Fruit fly (Drosophila melanogaster) whole organism, embryonic: Measurements from ENCODE around the gene CG17738.
A peak's percentile ranks its signal among the peaks of the same experiment; 100 is the strongest.

ENCODE experiments used
- Abd-B ChIP-seq: fragments of 200-800 bp; sonication (Bioruptor generic); optimal IDR thresholded peaks from 2 replicates; lab custom pipeline; 2018; ENCODE audit warnings: missing biosample characterization, mild to moderate bottlenecking, missing genetic modification characterization, moderate library complexity
- Aef1 ChIP-seq: fragments of 200-800 bp; sonication (Bioruptor generic); IDR thresholded peaks from 3 replicates; pipeline ENCODE4 v1.3.6; 2022; ENCODE audit warnings: missing biosample characterization, missing genetic modification characterization
- CG10147 ChIP-seq: fragments of 200-800 bp; sonication (Bioruptor generic); optimal IDR thresholded peaks from 2 replicates; lab custom pipeline; 2019; ENCODE audit warnings: missing biosample characterization, mild to moderate bottlenecking, missing genetic modification characterization, moderate library complexity
- CG14965 ChIP-seq: fragments of 200-800 bp; sonication (Bioruptor generic); optimal IDR thresholded peaks from 2 replicates; lab custom pipeline; 2016; ENCODE audit warnings: missing biosample characterization, missing genetic modification characterization, borderline replicate concordance
- CG1529 ChIP-seq: fragments of 200-800 bp; sonication (Bioruptor generic); optimal IDR thresholded peaks from 3 replicates; lab custom pipeline; 2018; ENCODE audit warnings: missing biosample characterization, missing genetic modification characterization
- CG1603 ChIP-seq: fragments of 200-800 bp; sonication (Bioruptor generic); optimal IDR thresholded peaks from 2 replicates; lab custom pipeline; 2019; ENCODE audit warnings: missing biosample characterization, mild to moderate bottlenecking, missing genetic modification characterization, moderate library complexity
- CG17328 ChIP-seq: fragments of 200-800 bp; sonication (Bioruptor generic); IDR thresholded peaks from 2 replicates; pipeline ENCODE4 v1.3.6; 2022; ENCODE audit warnings: missing biosample characterization, missing genetic modification characterization
- CG17829 ChIP-seq: fragments of 200-800 bp; optimal IDR thresholded peaks from 2 replicates; lab custom pipeline; 2019; ENCODE audit warnings: missing biosample characterization, mild to moderate bottlenecking, missing genetic modification characterization, moderate library complexity
- CG17912 ChIP-seq: fragments of 200-800 bp; sonication (Bioruptor generic); optimal IDR thresholded peaks from 2 replicates; lab custom pipeline; 2018; ENCODE audit warnings: missing biosample characterization, mild to moderate bottlenecking, missing genetic modification characterization
- CG2199 ChIP-seq: fragments of 200-800 bp; sonication (Bioruptor generic); IDR thresholded peaks from 3 replicates; pipeline ENCODE4 v1.3.6; 2022; ENCODE audit warnings: missing biosample characterization, missing genetic modification characterization
- CG2202 ChIP-seq: fragments of 200-800 bp; sonication (Bioruptor generic); optimal IDR thresholded peaks from 2 replicates; lab custom pipeline; 2018; ENCODE audit warnings: missing biosample characterization, mild to moderate bottlenecking, missing genetic modification characterization
- CG30431 ChIP-seq: fragments of 200-800 bp; sonication (Bioruptor generic); optimal IDR thresholded peaks from 2 replicates; lab custom pipeline; 2017; ENCODE audit warnings: missing biosample characterization, missing genetic modification characterization
- CG34224 ChIP-seq: fragments of 200-800 bp; sonication (Bioruptor generic); IDR thresholded peaks from 3 replicates; pipeline ENCODE4 v1.3.6; 2022; ENCODE audit warnings: missing biosample characterization, missing genetic modification characterization; ENCODE audit not compliant: partially characterized antibody
- CG4404 ChIP-seq: fragments of 200-800 bp; sonication (Bioruptor generic); IDR thresholded peaks from 2 replicates; pipeline ENCODE4 v1.3.6; 2022; ENCODE audit warnings: missing biosample characterization, missing genetic modification characterization
- CG6272 ChIP-seq: fragments of 200-800 bp; sonication (Bioruptor generic); IDR thresholded peaks from 2 replicates; pipeline ENCODE4 v1.3.6; 2022; ENCODE audit warnings: missing biosample characterization, missing genetic modification characterization
- CG7786 ChIP-seq: fragments of 200-800 bp; sonication (Bioruptor generic); optimal IDR thresholded peaks from 2 replicates; lab custom pipeline; 2016; ENCODE audit warnings: missing biosample characterization, missing genetic modification characterization
- CG7839 ChIP-seq: fragments of 200-800 bp; sonication (Bioruptor generic); optimal IDR thresholded peaks from 3 replicates; lab custom pipeline; 2018; ENCODE audit warnings: missing biosample characterization, mild to moderate bottlenecking, missing genetic modification characterization, moderate library complexity
- CG9609 ChIP-seq: fragments of 200-800 bp; sonication (Bioruptor generic); optimal IDR thresholded peaks from 3 replicates; lab custom pipeline; 2016; ENCODE audit warnings: missing biosample characterization, missing genetic modification characterization
- E2f2 ChIP-seq: fragments of 200-800 bp; sonication (Bioruptor generic); IDR thresholded peaks from 2 replicates; pipeline ENCODE4 v1.3.6; 2022; ENCODE audit warnings: missing biosample characterization, missing genetic modification characterization
- ERR ChIP-seq: fragments of 200-800 bp; sonication (Bioruptor generic); optimal IDR thresholded peaks from 2 replicates; lab custom pipeline; 2016; ENCODE audit warnings: missing biosample characterization, missing genetic modification characterization
- Hand ChIP-seq: fragments of 200-800 bp; sonication (Bioruptor generic); optimal IDR thresholded peaks from 2 replicates; lab custom pipeline; 2017; ENCODE audit warnings: mild to moderate bottlenecking, missing biosample characterization, missing genetic modification reagents, missing genetic modification characterization
- Jarid2 ChIP-seq: fragments of 200-800 bp; sonication (Bioruptor generic); optimal IDR thresholded peaks from 3 replicates; lab custom pipeline; 2017; ENCODE audit warnings: mild to moderate bottlenecking, missing biosample characterization, missing genetic modification reagents, missing genetic modification characterization
- Mad ChIP-seq: fragments of 200-800 bp; sonication (Bioruptor generic); optimal IDR thresholded peaks from 2 replicates; lab custom pipeline; 2016; ENCODE audit warnings: missing biosample characterization, missing genetic modification characterization
- Neu2 ChIP-seq: fragments of 200-800 bp; sonication (Bioruptor generic); optimal IDR thresholded peaks from 3 replicates; lab custom pipeline; 2016; ENCODE audit warnings: missing biosample characterization, missing genetic modification characterization, borderline replicate concordance
- Scr ChIP-seq: fragments of 200-800 bp; sonication (Bioruptor generic); IDR thresholded peaks from 2 replicates; pipeline ENCODE4 v1.3.6; 2022; ENCODE audit warnings: missing biosample characterization, missing genetic modification characterization; ENCODE audit not compliant: partially characterized antibody
- Sox102F ChIP-seq: fragments of 200-800 bp; sonication (Bioruptor generic); optimal IDR thresholded peaks from 2 replicates; lab custom pipeline; 2018; ENCODE audit warnings: missing biosample characterization, mild to moderate bottlenecking, missing genetic modification characterization, moderate library complexity
- Sry-β ChIP-seq: fragments of 200-800 bp; sonication (Bioruptor generic); optimal IDR thresholded peaks from 2 replicates; lab custom pipeline; 2018; ENCODE audit warnings: missing biosample characterization, mild to moderate bottlenecking, missing genetic modification characterization, moderate library complexity
- ab ChIP-seq: fragments of 200-800 bp; sonication (Bioruptor generic); optimal IDR thresholded peaks from 2 replicates; lab custom pipeline; 2016; ENCODE audit warnings: missing biosample characterization, missing genetic modification characterization
- ara ChIP-seq: fragments of 200-800 bp; sonication (Bioruptor generic); IDR thresholded peaks from 2 replicates; pipeline ENCODE4 v1.3.6; 2022; ENCODE audit warnings: missing biosample characterization, missing genetic modification characterization
- bsh ChIP-seq, 2 experiments: fragments of 200-800 bp; sonication (Bioruptor generic); optimal IDR thresholded peaks; 2 replicates each; lab custom pipeline; 2017 to 2018; ENCODE audit warnings: mild to moderate bottlenecking in 2 of 2, missing biosample characterization in 2 of 2, missing genetic modification characterization in 2 of 2, moderate library complexity in 1 of 2
- ci ChIP-seq: fragments of 200-800 bp; sonication (Bioruptor generic); IDR thresholded peaks from 3 replicates; pipeline ENCODE4 v1.3.6; 2022; ENCODE audit warnings: missing biosample characterization, missing genetic modification characterization
- ems ChIP-seq: fragments of 200-800 bp; sonication (Bioruptor generic); optimal IDR thresholded peaks from 3 replicates; lab custom pipeline; 2016; ENCODE audit warnings: missing biosample characterization, missing genetic modification characterization
- ewg ChIP-seq: fragments of 200-800 bp; sonication (Bioruptor generic); optimal IDR thresholded peaks from 3 replicates; lab custom pipeline; 2017; ENCODE audit warnings: mild to moderate bottlenecking, missing biosample characterization, missing genetic modification reagents, missing genetic modification characterization
- fd102C ChIP-seq: fragments of 200-800 bp; sonication (Bioruptor generic); optimal IDR thresholded peaks from 2 replicates; lab custom pipeline; 2018; ENCODE audit warnings: missing biosample characterization, mild to moderate bottlenecking, missing genetic modification characterization, moderate library complexity
- gcm2 ChIP-seq: fragments of 200-800 bp; sonication (Bioruptor generic); optimal IDR thresholded peaks from 2 replicates; lab custom pipeline; 2016; ENCODE audit warnings: missing biosample characterization, missing genetic modification characterization
- hbn ChIP-seq: fragments of 200-800 bp; sonication (Bioruptor generic); IDR thresholded peaks from 2 replicates; pipeline ENCODE4 v1.3.6; 2022; ENCODE audit warnings: missing biosample characterization, missing genetic modification characterization; ENCODE audit not compliant: partially characterized antibody
- hkb ChIP-seq, 2 experiments: fragments of 200-800 bp in 1 of 2; fragments of >200 bp in 1 of 2; sonication (Bioruptor generic) in 1 of 2; IDR thresholded peaks in 1 of 2; optimal IDR thresholded peaks in 1 of 2; 2 replicates each; pipeline versions ENCODE4 v1.3.6 to Lab custom; 2017 to 2022; ENCODE audit warnings: missing biosample characterization in 1 of 2, missing genetic modification characterization in 1 of 2
- lbe ChIP-seq: fragments of 200-800 bp; sonication (Bioruptor generic); optimal IDR thresholded peaks from 2 replicates; lab custom pipeline; 2016; ENCODE audit warnings: missing biosample characterization, mild to moderate bottlenecking, missing genetic modification characterization
- lola ChIP-seq, 3 experiments: fragments of >200 bp in 2 of 3; fragments of 200-800 bp in 1 of 3; sonication (Bioruptor generic) in 1 of 3; optimal IDR thresholded peaks; 2 replicates each; lab custom pipeline; 2017 to 2019; ENCODE audit warnings: missing biosample characterization in 3 of 3, missing genetic modification characterization in 3 of 3, mild to moderate bottlenecking in 1 of 3, moderate library complexity in 1 of 3
- nerfin-2 ChIP-seq: fragments of 200-800 bp; sonication (Bioruptor generic); IDR thresholded peaks from 2 replicates; pipeline ENCODE4 v1.3.6; 2022; ENCODE audit warnings: missing biosample characterization, missing genetic modification characterization; ENCODE audit not compliant: partially characterized antibody
- sens ChIP-seq: fragments of 200-800 bp; sonication (Bioruptor generic); peaks from one replicate; lab custom pipeline; 2016; ENCODE audit warnings: missing biosample characterization, missing genetic modification characterization
- seq ChIP-seq: fragments of 200-800 bp; sonication (Bioruptor generic); IDR thresholded peaks from 2 replicates; pipeline ENCODE4 v1.3.6; 2022; ENCODE audit warnings: missing biosample characterization, missing genetic modification characterization
- slp2 ChIP-seq: fragments of 200-800 bp; sonication (Bioruptor generic); optimal IDR thresholded peaks from 2 replicates; lab custom pipeline; 2016; ENCODE audit warnings: missing biosample characterization, missing genetic modification characterization
- sqz ChIP-seq: fragments of 200-800 bp; sonication (Bioruptor generic); optimal IDR thresholded peaks from 3 replicates; lab custom pipeline; 2018; ENCODE audit warnings: missing biosample characterization, mild to moderate bottlenecking, missing genetic modification characterization
- tll ChIP-seq, 2 experiments: fragments of 200-800 bp in 1 of 2; fragments of >200 bp in 1 of 2; sonication (Bioruptor generic) in 1 of 2; optimal IDR thresholded peaks; 2 replicates each; lab custom pipeline; 2017 to 2019; ENCODE audit warnings: missing biosample characterization in 2 of 2, missing genetic modification characterization in 2 of 2, mild to moderate bottlenecking in 1 of 2, moderate library complexity in 1 of 2
- vvl ChIP-seq: fragments of 200-800 bp; sonication (Bioruptor generic); IDR thresholded peaks from 2 replicates; pipeline ENCODE4 v1.3.6; 2022; ENCODE audit warnings: missing biosample characterization, missing genetic modification characterization
- yki ChIP-seq: fragments of >200 bp; optimal IDR thresholded peaks from 3 replicates; lab custom pipeline; 2018

The CG17738 gene

dm6 chr3R:12314236-12314635 lies 43.5 kb downstream of the CG17738 start (continued):
- TF ChIP-seq sens (no peak), CG1603 (tag; lab: Kevin White, UChicago) (peak; percentile 9), lbe (GFP tag; lab: Kevin White, UChicago) (peak; percentile 79), fd102C (GFP tag; lab: Kevin White, UChicago) (peak; percentile 38), CG7839 (tag; lab: Kevin White, UChicago) (peak; percentile 23), CG17328 (peak; percentile 47; the same call in 1 of the 2 replicates), Sox102F (GFP tag; lab: Kevin White, UChicago) (peak; percentile 18), ara (no peak), CG6272 (GFP tag; lab: Robert Waterston, UW) (no peak), CG30431 (GFP tag; lab: Kevin White, UChicago) (peak; percentile 29), ewg (GFP tag; lab: Kevin White, UChicago) (peak; percentile 6), CG4404 (GFP tag; lab: Robert Waterston, UW) (peak; percentile 47), CG17829 (tag; lab: Kevin White, UChicago) (peak; percentile 26), ci (GFP tag; lab: Robert Waterston, UW) (peak; percentile 33; the same call in 1 of the 3 replicates), hbn (no peak), CG2202 (tag; lab: Kevin White, UChicago) (peak; percentile 27), lola (GFP tag; optimal IDR thresholded peaks at IDR 0.05; lab: Kevin White, UChicago) (peak in 1 of 3 experiments; percentile 66), yki (lab: Kevin White, UChicago) (no peak)

dm6 chr3R:12315455-12315854 lies 44.8 kb downstream of the CG17738 start:
- TF ChIP-seq CG14965 (GFP tag; lab: Kevin White, UChicago) (no peak), bsh (GFP tag; optimal IDR thresholded peaks at IDR 0.05; lab: Kevin White, UChicago) (peak in 1 of 2 experiments; percentile 25), gcm2 (GFP tag; lab: Kevin White, UChicago) (no peak)

- TF ChIP-seq CG7786 (GFP tag; lab: Kevin White, UChicago), result no peak
- no peak for TF ChIP-seq CG10147 (GFP tag; lab: Kevin White, UChicago)
- TF ChIP-seq CG34224 (GFP tag; lab: Robert Waterston, UW), result no peak
- TF ChIP-seq sqz (GFP tag; lab: Kevin White, UChicago), result no peak
- TF ChIP-seq CG1529 (GFP tag; lab: Kevin White, UChicago), result no peak
- no peak for TF ChIP-seq seq (GFP tag; lab: Robert Waterston, UW)
- no peak for TF ChIP-seq CG9609 (GFP tag; lab: Kevin White, UChicago)
- TF ChIP-seq Neu2 (GFP tag; lab: Kevin White, UChicago), result no peak
- no peak for TF ChIP-seq Aef1 (GFP tag; lab: Robert Waterston, UW)
- TF ChIP-seq Mad (GFP tag; lab: Kevin White, UChicago), result no peak
- TF ChIP-seq vvl (GFP tag; lab: Robert Waterston, UW), result no peak
- no peak for TF ChIP-seq CG17912 (GFP tag; lab: Kevin White, UChicago)
- TF ChIP-seq Scr (GFP tag; lab: Robert Waterston, UW), result no peak
These were observed 45.7 kb downstream of the CG17738 start for dm6 chr3R:12316420-12316819.

dm6 chr3R:12317325-12317724 lies 46.6 kb downstream of the CG17738 start:
- TF ChIP-seq slp2 (GFP tag; lab: Kevin White, UChicago) (no peak), Jarid2 (no peak), nerfin-2 (no peak), CG2199 (GFP tag; lab: Robert Waterston, UW) (no peak), ERR (GFP tag; lab: Kevin White, UChicago) (no peak), Abd-B (GFP tag; lab: Kevin White, UChicago) (no peak), ems (GFP tag; lab: Kevin White, UChicago) (no peak), ab (GFP tag; lab: Kevin White, UChicago) (no peak), tll (GFP tag; optimal IDR thresholded peaks at IDR 0.05; lab: Kevin White, UChicago) (no peak), E2f2 (no peak), hkb (optimal IDR thresholded peaks at IDR 0.05; lab: Kevin White, UChicago) (no peak), hkb (GFP tag; IDR thresholded peaks at IDR 0.05; lab: Robert Waterston, UW) (no peak), Sry-β (no peak), Hand (GFP tag; lab: Kevin White, UChicago) (no peak)
